Fruit fly (Drosophila melanogaster) whole organism, adult: Measurements from ENCODE around the gene Apt1.

Experiments
- CG11617 ChIP-seq: fragments of 200-800 bp; sonication (Bioruptor generic); optimal IDR thresholded peaks from 2 replicates; lab custom pipeline; 2017; ENCODE audit warnings: mild to moderate bottlenecking, missing biosample characterization, missing genetic modification reagents, missing genetic modification characterization
- CG12768 ChIP-seq: fragments of 200-800 bp; sonication (Bioruptor generic); optimal IDR thresholded peaks from 2 replicates; lab custom pipeline; 2017; ENCODE audit warnings: missing biosample characterization, missing genetic modification characterization, mild to moderate bottlenecking, moderate library complexity, missing genetic modification reagents
- CG14711 ChIP-seq: fragments of 200-800 bp; sonication (Bioruptor generic); optimal IDR thresholded peaks from 2 replicates; lab custom pipeline; 2018; ENCODE audit warnings: missing biosample characterization, mild to moderate bottlenecking, missing genetic modification characterization, moderate library complexity
- CG1620 ChIP-seq: fragments of 200-800 bp; sonication (Bioruptor generic); optimal IDR thresholded peaks from 2 replicates; lab custom pipeline; 2016; ENCODE audit warnings: missing biosample characterization, missing genetic modification characterization
- CG33017 ChIP-seq: fragments of 200-800 bp; sonication (Bioruptor generic); optimal IDR thresholded peaks from 2 replicates; lab custom pipeline; 2018; ENCODE audit warnings: missing biosample characterization, mild to moderate bottlenecking, missing genetic modification characterization, moderate library complexity
- CG5204 ChIP-seq: fragments of 200-800 bp; sonication (Bioruptor generic); optimal IDR thresholded peaks from 2 replicates; lab custom pipeline; 2016; ENCODE audit warnings: missing biosample characterization, missing genetic modification characterization
- CG7045 ChIP-seq: fragments of 200-800 bp; sonication (Bioruptor generic); optimal IDR thresholded peaks from 2 replicates; lab custom pipeline; 2017; ENCODE audit warnings: missing biosample characterization, mild to moderate bottlenecking, missing genetic modification characterization
- CG7101 ChIP-seq: fragments of 200-800 bp; sonication (Bioruptor generic); optimal IDR thresholded peaks from 2 replicates; lab custom pipeline; 2018; ENCODE audit warnings: missing biosample characterization, mild to moderate bottlenecking, missing genetic modification characterization, moderate library complexity
- Clk ChIP-seq: fragments of 200-800 bp; sonication (Bioruptor generic); optimal IDR thresholded peaks from 2 replicates; lab custom pipeline; 2017; ENCODE audit warnings: missing biosample characterization, missing genetic modification characterization
- Crg-1 ChIP-seq: fragments of 200-800 bp; sonication (Bioruptor generic); optimal IDR thresholded peaks from 2 replicates; lab custom pipeline; 2016; ENCODE audit warnings: missing biosample characterization, missing genetic modification characterization
- Hr96 ChIP-seq: fragments of 200-800 bp; sonication (Bioruptor generic); optimal IDR thresholded peaks from 2 replicates; lab custom pipeline; 2016; ENCODE audit warnings: missing biosample characterization, missing genetic modification characterization
- Mnt ChIP-seq: fragments of 200-800 bp; sonication (Bioruptor generic); optimal IDR thresholded peaks from 2 replicates; lab custom pipeline; 2016; ENCODE audit warnings: missing biosample characterization, mild to moderate bottlenecking, missing genetic modification characterization
- bab1 ChIP-seq: fragments of 200-800 bp; sonication (Bioruptor generic); optimal IDR thresholded peaks from 3 replicates; lab custom pipeline; 2019; ENCODE audit warnings: missing biosample characterization, mild to moderate bottlenecking, missing genetic modification characterization, moderate library complexity
- cic ChIP-seq: fragments of 200-800 bp; sonication (Bioruptor generic); optimal IDR thresholded peaks from 2 replicates; lab custom pipeline; 2017; ENCODE audit warnings: missing biosample characterization, mild to moderate bottlenecking, missing genetic modification characterization, moderate library complexity
- cnc ChIP-seq, 2 experiments: fragments of >200 bp; optimal IDR thresholded peaks; 2 replicates each; lab custom pipeline; 2017
- kay ChIP-seq: fragments of 200-800 bp; sonication (Bioruptor generic); peaks from one replicate; lab custom pipeline; 2016; ENCODE audit warnings: missing biosample characterization, missing genetic modification characterization, borderline replicate concordance
- ovo ChIP-seq: fragments of 200-800 bp; sonication (Bioruptor generic); optimal IDR thresholded peaks from 2 replicates; lab custom pipeline; 2016; ENCODE audit warnings: missing biosample characterization, missing genetic modification characterization
- pad ChIP-seq: fragments of 200-800 bp; sonication (Bioruptor generic); optimal IDR thresholded peaks from 3 replicates; lab custom pipeline; 2017; ENCODE audit warnings: missing biosample characterization, missing genetic modification characterization, mild to moderate bottlenecking, moderate library complexity, missing genetic modification reagents
- tj ChIP-seq: fragments of 200-800 bp; sonication (Bioruptor generic); optimal IDR thresholded peaks from 3 replicates; lab custom pipeline; 2017; ENCODE audit warnings: missing biosample characterization, mild to moderate bottlenecking, missing genetic modification characterization, moderate library complexity
- toe ChIP-seq: fragments of 200-800 bp; sonication (Bioruptor generic); optimal IDR thresholded peaks from 2 replicates; lab custom pipeline; 2016; ENCODE audit warnings: missing biosample characterization, missing genetic modification characterization

Apt1 gene

dm6 chr3L:11624281-11624680, 3.6 kb upstream of the Apt1 start, which contains the start of gene Akr1B:
Gene Akr1B, minus strand, starts transcription at chr3L:11624381.
- no peak for TF ChIP-seq cic (GFP tag; lab: Kevin White, UChicago)
- no peak for TF ChIP-seq Mnt (GFP tag; lab: Kevin White, UChicago)
- no peak for TF ChIP-seq CG11617
- TF ChIP-seq CG7101, result no peak
- no peak for TF ChIP-seq CG1620
- TF ChIP-seq Clk (GFP tag; lab: Kevin White, UChicago), result no peak
- TF ChIP-seq CG5204 (GFP tag; lab: Kevin White, UChicago), result no peak
- no peak for TF ChIP-seq kay (GFP tag; lab: Kevin White, UChicago)
- TF ChIP-seq tj, result no peak
- no peak for TF ChIP-seq CG33017
- TF ChIP-seq ovo (GFP tag; lab: Kevin White, UChicago), result no peak

- no peak for TF ChIP-seq cnc (optimal IDR thresholded peaks at IDR 0.05; lab: Kevin White, UChicago)
- TF ChIP-seq tj, result no peak
- no peak for TF ChIP-seq Crg-1
- no peak for TF ChIP-seq ovo (GFP tag; lab: Kevin White, UChicago)
- TF ChIP-seq Clk (GFP tag; lab: Kevin White, UChicago), result no peak
- TF ChIP-seq CG11617, result no peak
- peak; percentile 67 for TF ChIP-seq kay (GFP tag; lab: Kevin White, UChicago)
- no peak for TF ChIP-seq CG7045 (GFP tag; lab: Kevin White, UChicago)
- no peak for TF ChIP-seq Mnt (GFP tag; lab: Kevin White, UChicago)
Observed at dm6 chr3L:11625634-11626175, 2.1 kb upstream of the Apt1 start, which contains the start of gene CG6083. Gene CG6083, minus strand, starts transcription at chr3L:11626125.

- TF ChIP-seq CG33017 (no peak), kay (GFP tag; lab: Kevin White, UChicago) (no peak)
Observed at dm6 chr3L:11626229-11626826, 1.5 kb upstream of the Apt1 start, which contains the start of gene PCID2. Gene PCID2, plus strand, starts transcription at chr3L:11626441.

- TF ChIP-seq bab1, result no peak
- peak; percentile 5 for TF ChIP-seq CG7101
- peak; percentile 13 for TF ChIP-seq Mnt (GFP tag; lab: Kevin White, UChicago)
- peak; percentile 70 for TF ChIP-seq kay (GFP tag; lab: Kevin White, UChicago)
- TF ChIP-seq Hr96, result no peak
- TF ChIP-seq CG14711 (tag; lab: Kevin White, UChicago), result peak; percentile 32
- TF ChIP-seq Crg-1, result no peak
Observed at dm6 chr3L:11630684-11631083, 2.8 kb downstream of the Apt1 start.

- TF ChIP-seq Clk (GFP tag; lab: Kevin White, UChicago), result no peak
- TF ChIP-seq CG7101, result no peak
- TF ChIP-seq CG14711 (tag; lab: Kevin White, UChicago), result no peak
- no peak for TF ChIP-seq Hr96
- TF ChIP-seq CG5204 (GFP tag; lab: Kevin White, UChicago), result no peak
- no peak for TF ChIP-seq Mnt (GFP tag; lab: Kevin White, UChicago)
- no peak for TF ChIP-seq CG11617
- TF ChIP-seq CG12768, result peak; percentile 1
- no peak for TF ChIP-seq Crg-1
- TF ChIP-seq pad, result no peak
- no peak for TF ChIP-seq ovo (GFP tag; lab: Kevin White, UChicago)
- no peak for TF ChIP-seq cic (GFP tag; lab: Kevin White, UChicago)
- TF ChIP-seq tj, result peak; percentile 40
- TF ChIP-seq kay (GFP tag; lab: Kevin White, UChicago), result peak; percentile 18
- no peak for TF ChIP-seq bab1
Observed at dm6 chr3L:11631092-11631491, 3.3 kb downstream of the Apt1 start, which contains the start of gene CG32091. Gene CG32091, plus strand, starts transcription at chr3L:11631392.

dm6 chr3L:11634551-11634950, 6.7 kb downstream of the Apt1 start:
- TF ChIP-seq Crg-1 (no peak), CG14711 (tag; lab: Kevin White, UChicago) (no peak)

dm6 chr3L:11636829-11637228, 9.0 kb downstream of the Apt1 start:
- TF ChIP-seq kay (GFP tag; lab: Kevin White, UChicago), result peak; percentile 43
- no peak for TF ChIP-seq CG33017
- TF ChIP-seq ovo (GFP tag; lab: Kevin White, UChicago), result no peak

dm6 chr3L:11645933-11646332, 18.1 kb downstream of the Apt1 start, which contains the start of gene CG6071:
Gene CG6071, minus strand, starts transcription at chr3L:11646033.
- no peak for TF ChIP-seq ovo (GFP tag; lab: Kevin White, UChicago)
- no peak for TF ChIP-seq CG7045 (GFP tag; lab: Kevin White, UChicago)
- no peak for TF ChIP-seq CG7101
- no peak for TF ChIP-seq cnc (optimal IDR thresholded peaks at IDR 0.05; lab: Kevin White, UChicago)
- TF ChIP-seq toe (GFP tag; lab: Kevin White, UChicago), result no peak
- TF ChIP-seq cic (GFP tag; lab: Kevin White, UChicago), result no peak
- no peak for TF ChIP-seq Hr96
- TF ChIP-seq CG14711 (tag; lab: Kevin White, UChicago), result no peak
- TF ChIP-seq CG11617, result no peak
- TF ChIP-seq CG12768, result no peak
- no peak for TF ChIP-seq Mnt (GFP tag; lab: Kevin White, UChicago)
